Fruit fly (Drosophila melanogaster): ENCODE data around the gene mtrm.

dm6 chr3L:8446050-8446781 is 33.4 kb downstream of the mtrm start:
- TF ChIP-seq CG4496 (GFP tag; IDR thresholded peaks at IDR 0.05) (no peak), rn (GFP tag; IDR thresholded peaks at IDR 0.05) (no peak), CG34367 (tag; optimal IDR thresholded peaks at IDR 0.05) (no peak), CG8301 (tag; optimal IDR thresholded peaks at IDR 0.05) (no peak), CG14655 (GFP tag; optimal IDR thresholded peaks at IDR 0.05) (no peak), D1 (tag; optimal IDR thresholded peaks at IDR 0.05) (no peak), CG9948 (tag; optimal IDR thresholded peaks at IDR 0.05) (no peak), Snoo (tag; optimal IDR thresholded peaks at IDR 0.05) (no peak)
